Worm (Caenorhabditis elegans) whole organism, L1 larva: Measurements from ENCODE around the gene fkh-8.

Source experiments
- Y116A8C.19 ChIP-seq: sonication (generic microtip); optimal IDR thresholded peaks from 2 replicates; lab custom pipeline; 2016; ENCODE audit warnings: missing compliant biosample characterization, missing genetic modification characterization, borderline replicate concordance
- aly-2 ChIP-seq: fragments of 150-350 bp; optimal IDR thresholded peaks from 2 replicates; lab custom pipeline; 2014; ENCODE audit warnings: missing biosample characterization, missing genetic modification characterization
- blmp-1 ChIP-seq: fragments of 150-350 bp; optimal IDR thresholded peaks from 2 replicates; lab custom pipeline; 2014; ENCODE audit warnings: missing biosample characterization, missing genetic modification characterization
- ceh-90 ChIP-seq: sonication (generic microtip); optimal IDR thresholded peaks from 2 replicates; lab custom pipeline; 2016; ENCODE audit warnings: missing genetic modification characterization, missing compliant biosample characterization
- dpl-1 ChIP-seq, 3 experiments: fragments of 150-350 bp in 2 of 3; sonication (generic microtip) in 1 of 3; optimal IDR thresholded peaks; 2 replicates each; lab custom pipeline; 2014 to 2017; ENCODE audit warnings: missing biosample characterization in 3 of 3, missing genetic modification characterization in 3 of 3, missing genetic modification reagents in 3 of 3
- efl-1 ChIP-seq, 4 experiments: fragments of 150-350 bp; optimal IDR thresholded peaks in 3 of 4; peaks in 1 of 4; 1 replicate in 1 of 4; 2 replicates in 3 of 4; lab custom pipeline; 2014; ENCODE audit warnings: missing biosample characterization in 2 of 4, missing genetic modification characterization in 2 of 4, missing genetic modification reagents in 2 of 4
- efl-3 ChIP-seq: fragments of 200-800 bp; sonication (Bioruptor generic); optimal IDR thresholded peaks from 2 replicates; lab custom pipeline; 2018; ENCODE audit warnings: mild to moderate bottlenecking, missing genetic modification characterization, missing compliant biosample characterization
- egl-13 ChIP-seq: sonication (generic microtip); optimal IDR thresholded peaks from 2 replicates; lab custom pipeline; 2016; ENCODE audit warnings: missing genotype, missing genetic modification reagents, missing genetic modification characterization, missing compliant biosample characterization
- egl-27 ChIP-seq, 2 experiments: fragments of 150-350 bp in 1 of 2; sonication (generic microtip); optimal IDR thresholded peaks; 3 replicates each; lab custom pipeline; 2017 to 2018; ENCODE audit warnings: missing biosample characterization in 2 of 2, missing genetic modification characterization in 2 of 2, missing genetic modification reagents in 2 of 2
- elt-3 ChIP-seq, 6 experiments: fragments of 150-350 bp in 1 of 6; sonication (generic microtip); optimal IDR thresholded peaks; 2 replicates each; lab custom pipeline; 2017 to 2018; ENCODE audit warnings: missing biosample characterization in 6 of 6, missing genetic modification characterization in 6 of 6, inconsistent platforms in 1 of 6
- fos-1 ChIP-seq: fragments of 150-350 bp; optimal IDR thresholded peaks from 2 replicates; lab custom pipeline; 2014; ENCODE audit warnings: missing biosample characterization, missing genetic modification characterization
- grh-1 ChIP-seq: fragments of 200-800 bp; sonication (Bioruptor generic); IDR thresholded peaks from 2 replicates; pipeline ENCODE4 v1.3.6; 2022; ENCODE audit warnings: missing genetic modification reagents, missing genetic modification characterization, missing compliant biosample characterization
- hlh-17 ChIP-seq: fragments of 200-800 bp; sonication (Bioruptor generic); optimal IDR thresholded peaks from 2 replicates; lab custom pipeline; 2018; ENCODE audit warnings: missing genetic modification characterization, mild to moderate bottlenecking, missing compliant biosample characterization, moderate library complexity, borderline replicate concordance
- hlh-4 ChIP-seq: sonication (generic microtip); optimal IDR thresholded peaks from 2 replicates; lab custom pipeline; 2016; ENCODE audit warnings: mild to moderate bottlenecking, missing genetic modification characterization, missing compliant biosample characterization
- irx-1 ChIP-seq: sonication (generic microtip); optimal IDR thresholded peaks from 2 replicates; lab custom pipeline; 2016; ENCODE audit warnings: missing genetic modification characterization, missing compliant biosample characterization
- jun-1 ChIP-seq: fragments of 150-350 bp; optimal IDR thresholded peaks from 2 replicates; lab custom pipeline; 2014; ENCODE audit warnings: missing biosample characterization, missing genetic modification reagents, missing genetic modification characterization
- lin-13 ChIP-seq: fragments of 150-350 bp; optimal IDR thresholded peaks from 2 replicates; lab custom pipeline; 2014; ENCODE audit warnings: missing biosample characterization, missing genetic modification reagents, missing genetic modification characterization
- lin-35 ChIP-seq, 2 experiments: fragments of 150-350 bp; optimal IDR thresholded peaks; 2 replicates each; lab custom pipeline; 2014; ENCODE audit warnings: missing biosample characterization in 2 of 2, missing genetic modification characterization in 2 of 2, missing genetic modification reagents in 2 of 2
- lin-39 ChIP-seq: fragments of 150-350 bp; optimal IDR thresholded peaks from 2 replicates; lab custom pipeline; 2014; ENCODE audit warnings: missing biosample characterization, missing genetic modification reagents, missing genetic modification characterization
- lir-3 ChIP-seq: sonication (generic microtip); optimal IDR thresholded peaks from 2 replicates; lab custom pipeline; 2016; ENCODE audit warnings: mild to moderate bottlenecking, missing genetic modification characterization, moderate library complexity, missing compliant biosample characterization; ENCODE audit not compliant: poor library complexity
- nhr-11 ChIP-seq: fragments of 150-350 bp; optimal IDR thresholded peaks from 2 replicates; lab custom pipeline; 2014; ENCODE audit warnings: missing biosample characterization, missing genetic modification characterization
- nhr-19 ChIP-seq: fragments of 200-800 bp; sonication (Bioruptor generic); conservative IDR thresholded peaks from 2 replicates; pipeline ENCODE4 v1.3.6; 2022; ENCODE audit warnings: missing genetic modification characterization, missing compliant biosample characterization
- nhr-76 ChIP-seq: sonication (generic microtip); optimal IDR thresholded peaks from 2 replicates; lab custom pipeline; 2017; ENCODE audit warnings: missing biosample characterization, missing genetic modification characterization
- nhr-90 ChIP-seq: sonication (generic microtip); optimal IDR thresholded peaks from 2 replicates; lab custom pipeline; 2016; ENCODE audit warnings: mild to moderate bottlenecking, missing genetic modification characterization, missing compliant biosample characterization; ENCODE audit not compliant: poor library complexity
- pag-3 ChIP-seq: sonication (generic microtip); optimal IDR thresholded peaks from 2 replicates; lab custom pipeline; 2017; ENCODE audit warnings: missing genetic modification characterization, mild to moderate bottlenecking, missing compliant biosample characterization, antibody characterized with exemption, borderline replicate concordance; ENCODE audit not compliant: insufficient read depth
- rnt-1 ChIP-seq: sonication (generic microtip); optimal IDR thresholded peaks from 2 replicates; lab custom pipeline; 2016; ENCODE audit warnings: mild to moderate bottlenecking, missing genetic modification characterization, moderate library complexity, missing compliant biosample characterization
- snpc-4 ChIP-seq: fragments of 150-350 bp; optimal IDR thresholded peaks from 2 replicates; lab custom pipeline; 2014; ENCODE audit warnings: missing biosample characterization, missing genetic modification characterization
- snu-23 ChIP-seq: sonication (generic microtip); optimal IDR thresholded peaks from 2 replicates; lab custom pipeline; 2016; ENCODE audit warnings: missing genetic modification characterization, missing compliant biosample characterization
- swsn-7 ChIP-seq: sonication (generic microtip); optimal IDR thresholded peaks from 2 replicates; lab custom pipeline; 2016; ENCODE audit warnings: missing genetic modification characterization, missing compliant biosample characterization
- tbx-2 ChIP-seq: sonication (generic microtip); optimal IDR thresholded peaks from 2 replicates; lab custom pipeline; 2016; ENCODE audit warnings: missing genetic modification characterization, missing compliant biosample characterization
- unc-130 ChIP-seq: fragments of 150-350 bp; optimal IDR thresholded peaks from 2 replicates; lab custom pipeline; 2017; ENCODE audit warnings: missing biosample characterization, missing genetic modification characterization, inconsistent platforms
- unc-62 ChIP-seq: fragments of 150-350 bp; optimal IDR thresholded peaks from 2 replicates; lab custom pipeline; 2014; ENCODE audit warnings: missing biosample characterization, missing genetic modification reagents, missing genetic modification characterization
- zag-1 ChIP-seq: fragments of 150-350 bp; optimal IDR thresholded peaks from 2 replicates; lab custom pipeline; 2014; ENCODE audit warnings: missing biosample characterization, missing genetic modification characterization
- ztf-11 ChIP-seq, 2 experiments: sonication (generic microtip); optimal IDR thresholded peaks; 2 replicates each; lab custom pipeline; 2016 to 2017; ENCODE audit warnings: missing genetic modification characterization in 2 of 2, missing biosample characterization in 1 of 2, missing compliant biosample characterization in 1 of 2

fkh-8 gene

DNA sequence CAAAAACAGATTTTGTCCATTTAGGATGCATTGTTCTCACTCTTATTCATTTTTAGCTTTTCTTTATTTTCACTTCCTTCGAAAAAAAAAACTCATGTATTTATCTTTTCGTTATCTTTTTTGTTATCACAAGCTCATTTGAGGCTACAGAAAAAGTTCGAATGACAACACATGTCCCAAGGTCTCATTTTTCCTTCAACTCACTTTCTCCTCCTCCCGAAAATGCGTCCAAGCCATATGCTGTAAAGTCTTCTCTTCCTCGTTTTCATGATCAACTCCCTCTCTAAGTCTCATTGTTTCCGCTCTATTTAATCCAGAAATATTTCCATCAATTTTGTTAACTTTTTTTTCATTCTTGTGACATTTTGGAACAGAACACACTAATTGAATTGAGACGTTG is 9.9 kb downstream of the fkh-8 start (continued):
- TF ChIP-seq zag-1 (no peak), pag-3 (tag; lab: Kevin White, UChicago) (no peak), lin-13 (GFP tag; lab: Kevin White, UChicago) (no peak), nhr-11 (tag; lab: Kevin White, UChicago) (no peak), lin-39 (no peak), efl-3 (GFP tag; lab: Kevin White, UChicago) (no peak), lin-35 (GFP tag; optimal IDR thresholded peaks at IDR 0.05; lab: Kevin White, UChicago) (no peak), unc-62 (GFP tag; lab: Kevin White, UChicago) (no peak), fos-1 (tag; lab: Kevin White, UChicago) (no peak)

ce11 chrII:6180552-6180951 is 10.6 kb downstream of the fkh-8 start:
- TF ChIP-seq snu-23 (GFP tag; lab: Kevin White, UChicago) (no peak), dpl-1 (GFP tag; optimal IDR thresholded peaks at IDR 0.05; lab: Kevin White, UChicago) (no peak), unc-130 (tag; lab: Kevin White, UChicago) (no peak), egl-27 (tag; optimal IDR thresholded peaks at IDR 0.05; lab: Kevin White, UChicago) (no peak), grh-1 (no peak)

ce11 chrII:6179531-6179930 is 11.7 kb downstream of the fkh-8 start, which contains the start of gene F40H3.1:
Gene F40H3.1, plus strand, starts transcription at chrII:6179831.
- TF ChIP-seq swsn-7, result no peak
- no peak for TF ChIP-seq hlh-4
- no peak for TF ChIP-seq snpc-4 (tag; lab: Kevin White, UChicago)
- no peak for TF ChIP-seq hlh-17 (GFP tag; lab: Kevin White, UChicago)

DNA sequence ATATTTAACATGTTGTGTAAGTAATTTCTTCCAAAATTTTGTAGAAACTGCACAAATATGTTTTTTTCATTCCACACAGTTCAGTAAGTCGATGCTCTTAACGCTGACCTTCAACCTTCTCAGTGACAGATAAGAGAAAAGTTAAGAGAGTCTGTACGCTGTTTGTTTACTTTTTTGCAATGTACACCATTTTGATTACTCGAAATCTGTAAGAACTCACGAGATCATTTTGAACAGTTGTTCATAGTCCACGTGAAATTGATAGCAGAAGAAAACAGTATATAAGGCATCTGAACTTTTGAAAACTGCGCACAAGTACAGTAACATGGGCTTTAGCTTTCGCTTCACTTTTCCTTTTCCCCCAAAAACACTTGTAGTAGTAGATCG is 12.5 kb downstream of the fkh-8 start:
- TF ChIP-seq nhr-90 (tag; lab: Kevin White, UChicago) (no peak), ceh-90 (no peak), nhr-76 (tag; lab: Kevin White, UChicago) (no peak), efl-1 (optimal IDR thresholded peaks at IDR 0.05; lab: Kevin White, UChicago) (no peak), efl-1 (GFP tag; optimal IDR thresholded peaks at IDR 0.05 in 1 of 2; lab: Kevin White, UChicago) (no peak), nhr-11 (tag; lab: Kevin White, UChicago) (no peak), lin-39 (no peak), rnt-1 (tag; lab: Kevin White, UChicago) (no peak), irx-1 (tag; lab: Kevin White, UChicago) (no peak), elt-3 (tag; optimal IDR thresholded peaks at IDR 0.05; lab: Kevin White, UChicago) (no peak), lir-3 (tag; lab: Kevin White, UChicago) (no peak), blmp-1 (tag; lab: Kevin White, UChicago) (no peak), aly-2 (tag; lab: Kevin White, UChicago) (no peak), Y116A8C.19 (tag; lab: Kevin White, UChicago) (no peak), ztf-11 (tag; optimal IDR thresholded peaks at IDR 0.05; lab: Kevin White, UChicago) (no peak), tbx-2 (tag; lab: Kevin White, UChicago) (no peak), jun-1 (tag; lab: Kevin White, UChicago) (no peak), hlh-4 (no peak), nhr-19 (GFP tag; lab: Robert Waterston, UW) (no peak), egl-13 (no peak), snpc-4 (tag; lab: Kevin White, UChicago) (no peak)
